Worm (Caenorhabditis elegans) whole organism, young adult: Measurements from ENCODE around the gene ceeh-2.

ENCODE experiments used
- F52B5.7 ChIP-seq: sonication (generic microtip); optimal IDR thresholded peaks from 2 replicates; lab custom pipeline; 2016; ENCODE audit warnings: mild to moderate bottlenecking, missing genetic modification characterization, missing compliant biosample characterization
- F57A8.1 ChIP-seq: fragments of 200-800 bp; sonication (Bioruptor generic); optimal IDR thresholded peaks from 2 replicates; lab custom pipeline; 2018; ENCODE audit warnings: mild to moderate bottlenecking, missing genetic modification characterization, moderate library complexity, missing compliant biosample characterization
- K12H6.12 ChIP-seq: fragments of 200-800 bp; sonication (Bioruptor generic); optimal IDR thresholded peaks from 2 replicates; lab custom pipeline; 2018; ENCODE audit warnings: mild to moderate bottlenecking, missing genetic modification characterization, missing compliant biosample characterization
- ama-1 ChIP-seq, 3 experiments: fragments of 150-350 bp in 1 of 3; sonication (generic microtip) in 2 of 3; optimal IDR thresholded peaks; 2 replicates each; lab custom pipeline; 2014 to 2018; ENCODE audit warnings: missing biosample characterization in 2 of 3, missing genetic modification characterization in 2 of 3, missing genetic modification reagents in 2 of 3
- ceh-58 ChIP-seq: fragments of 200-800 bp; sonication (Bioruptor generic); IDR thresholded peaks from 2 replicates; pipeline ENCODE4 v1.3.6; 2022; ENCODE audit warnings: missing genetic modification characterization, missing compliant biosample characterization
- chd-7 ChIP-seq: sonication (generic microtip); optimal IDR thresholded peaks from 2 replicates; lab custom pipeline; 2016; ENCODE audit warnings: mild to moderate bottlenecking, missing genetic modification characterization, moderate library complexity, missing compliant biosample characterization
- egl-44 ChIP-seq: fragments of 200-800 bp; sonication (Bioruptor generic); IDR thresholded peaks from 2 replicates; pipeline ENCODE4 v1.3.6; 2022; ENCODE audit warnings: missing genetic modification reagents, missing genetic modification characterization, missing compliant biosample characterization
- him-1 ChIP-seq: sonication (generic microtip); optimal IDR thresholded peaks from 2 replicates; lab custom pipeline; 2016; ENCODE audit warnings: missing genotype, missing genetic modification reagents, missing genetic modification characterization, missing compliant biosample characterization
- lsl-1 ChIP-seq: fragments of 200-800 bp; sonication (Bioruptor generic); optimal IDR thresholded peaks from 2 replicates; lab custom pipeline; 2018; ENCODE audit warnings: mild to moderate bottlenecking, missing genetic modification characterization, moderate library complexity, missing compliant biosample characterization
- nfya-1 ChIP-seq: sonication (generic microtip); optimal IDR thresholded peaks from 2 replicates; lab custom pipeline; 2017; ENCODE audit warnings: antibody characterized with exemption, missing compliant biosample characterization, missing genetic modification characterization, borderline replicate concordance; ENCODE audit not compliant: insufficient read depth
- unc-130 ChIP-seq: sonication (generic microtip); optimal IDR thresholded peaks from 2 replicates; lab custom pipeline; 2016; ENCODE audit warnings: missing genetic modification reagents, missing genetic modification characterization, missing compliant biosample characterization
- unc-62 ChIP-seq: fragments of 150-350 bp; optimal IDR thresholded peaks from 2 replicates; lab custom pipeline; 2014; ENCODE audit warnings: missing biosample characterization, missing genetic modification reagents, missing genetic modification characterization

DNA sequence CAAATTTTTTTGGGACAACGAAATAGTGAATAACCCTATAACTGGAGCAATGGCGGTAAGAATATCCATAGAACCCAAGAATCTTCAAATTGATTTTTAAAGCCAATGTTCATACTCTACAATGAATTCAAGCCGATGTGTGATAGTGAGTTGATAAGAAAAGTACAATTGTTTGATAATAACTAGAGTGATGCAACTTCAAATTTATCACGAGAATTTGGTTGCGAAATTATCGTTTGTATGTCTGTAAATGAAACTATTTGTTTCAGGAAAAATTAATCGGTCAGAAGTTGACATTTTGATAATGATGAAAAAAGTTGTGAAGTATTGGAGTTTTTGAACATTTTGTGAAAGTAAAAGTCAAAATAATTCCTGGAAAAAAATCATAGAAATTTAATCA is 41.6 kb upstream of the ceeh-2 start:
- TF ChIP-seq egl-44 (GFP tag; lab: Robert Waterston, UW) (no peak), chd-7 (tag; lab: Kevin White, UChicago) (no peak), ceh-58 (GFP tag; lab: Robert Waterston, UW) (no peak), him-1 (tag; lab: Kevin White, UChicago) (no peak), K12H6.12 (no peak), unc-130 (GFP tag; lab: Kevin White, UChicago) (no peak), nfya-1 (tag; lab: Kevin White, UChicago) (no peak), lsl-1 (no peak), F52B5.7 (tag; lab: Kevin White, UChicago) (no peak), ama-1 (optimal IDR thresholded peaks at IDR 0.05; lab: Kevin White, UChicago) (no peak), ama-1 (GFP tag; optimal IDR thresholded peaks at IDR 0.05; lab: Kevin White, UChicago) (no peak), unc-62 (no peak), F57A8.1 (GFP tag; lab: Kevin White, UChicago) (no peak)
